Worm (Caenorhabditis elegans) whole organism, mixed stage, embryonic: ENCODE measurements around the gene npr-20.

ENCODE experiments used
- mab-5 ChIP-seq: fragments of 150-350 bp; optimal IDR thresholded peaks from 2 replicates; lab custom pipeline; 2014; ENCODE audit warnings: missing biosample characterization, missing genetic modification characterization
- nhr-237 ChIP-seq: fragments of 150-350 bp; optimal IDR thresholded peaks from 2 replicates; lab custom pipeline; 2014; ENCODE audit warnings: missing biosample characterization, missing genetic modification characterization
- tbx-8 ChIP-seq: fragments of 200-800 bp; sonication (Bioruptor generic); optimal IDR thresholded peaks from 2 replicates; lab custom pipeline; 2018; ENCODE audit warnings: mild to moderate bottlenecking, missing genetic modification characterization, moderate library complexity, missing compliant biosample characterization
- unc-120 ChIP-seq: sonication (generic microtip); optimal IDR thresholded peaks from 2 replicates; lab custom pipeline; 2017; ENCODE audit warnings: missing genetic modification characterization, missing compliant biosample characterization; ENCODE audit not compliant: poor library complexity, severe bottlenecking
- unc-62 ChIP-seq: fragments of 150-350 bp; optimal IDR thresholded peaks from 2 replicates; lab custom pipeline; 2014; ENCODE audit warnings: missing biosample characterization, missing genetic modification reagents, missing genetic modification characterization
- zip-8 ChIP-seq: fragments of 150-350 bp; optimal IDR thresholded peaks from 2 replicates; lab custom pipeline; 2014; ENCODE audit warnings: missing biosample characterization, missing genetic modification characterization
- ztf-11 ChIP-seq: fragments of 150-350 bp; optimal IDR thresholded peaks from 2 replicates; lab custom pipeline; 2014; ENCODE audit warnings: missing biosample characterization, missing genetic modification characterization

DNA sequence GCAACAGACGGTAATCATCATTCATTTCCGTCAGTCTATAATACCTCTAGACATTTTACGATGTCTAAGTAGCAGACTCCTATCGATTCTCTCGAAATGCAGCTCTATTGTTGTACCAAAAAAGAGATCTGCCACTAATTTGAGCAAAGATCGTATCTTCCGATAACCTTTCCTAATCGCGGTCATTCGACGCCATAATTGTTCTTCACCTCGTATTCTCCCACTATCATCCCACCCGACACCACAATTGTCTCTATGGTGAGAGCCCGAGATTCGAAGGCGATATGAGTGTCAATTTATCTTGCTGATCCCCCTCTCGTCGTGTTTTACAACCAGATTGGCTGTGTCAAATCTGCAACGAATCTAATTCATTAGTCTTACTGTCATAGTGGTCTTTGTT lies 30.4 kb upstream of the npr-20 start:
- TF ChIP-seq nhr-237 (tag; lab: Kevin White, UChicago): no peak
- no peak for TF ChIP-seq ztf-11 (tag; lab: Kevin White, UChicago)
- TF ChIP-seq tbx-8: no peak
- no peak for TF ChIP-seq unc-62 (GFP tag; lab: Kevin White, UChicago)
- no peak for TF ChIP-seq zip-8 (tag; lab: Kevin White, UChicago)
- TF ChIP-seq unc-120: no peak
- no peak for TF ChIP-seq mab-5 (tag; lab: Kevin White, UChicago)
